Fruit fly (Drosophila melanogaster): ENCODE measurements around the gene CG33689.

CG33689 gene

dm6 chr3L:16175628-16176263, 24.3 kb upstream of the CG33689 start:
- no peak for TF ChIP-seq CTCF (optimal IDR thresholded peaks at IDR 0.05)
- no peak for TF ChIP-seq CG8478 (optimal IDR thresholded peaks at IDR 0.05)

- TF ChIP-seq CTCF (optimal IDR thresholded peaks at IDR 0.05), result no peak
- TF ChIP-seq CG8478 (optimal IDR thresholded peaks at IDR 0.05), result no peak
These were observed 23.5 kb upstream of the CG33689 start for dm6 chr3L:16176492-16176891.

dm6 chr3L:16177309-16177708, 22.7 kb upstream of the CG33689 start:
- TF ChIP-seq CG8478 (optimal IDR thresholded peaks at IDR 0.05) (no peak), CTCF (optimal IDR thresholded peaks at IDR 0.05) (no peak)

dm6 chr3L:16177751-16178150, 22.3 kb upstream of the CG33689 start:
- no peak for TF ChIP-seq CG8478 (optimal IDR thresholded peaks at IDR 0.05)
- no peak for TF ChIP-seq CTCF (optimal IDR thresholded peaks at IDR 0.05)

- TF ChIP-seq CG8478 (optimal IDR thresholded peaks at IDR 0.05) (no peak), CTCF (optimal IDR thresholded peaks at IDR 0.05) (no peak)
These were observed 21.6 kb upstream of the CG33689 start for dm6 chr3L:16178433-16178832.

- TF ChIP-seq CG8478 (optimal IDR thresholded peaks at IDR 0.05) (no peak), CTCF (optimal IDR thresholded peaks at IDR 0.05) (no peak)
These were observed 18.6 kb upstream of the CG33689 start for dm6 chr3L:16181330-16181830.

- TF ChIP-seq CTCF (optimal IDR thresholded peaks at IDR 0.05), result no peak
These were observed 17.2 kb upstream of the CG33689 start for dm6 chr3L:16182633-16183462.

- TF ChIP-seq CTCF (optimal IDR thresholded peaks at IDR 0.05), result no peak
- TF ChIP-seq CG8478 (optimal IDR thresholded peaks at IDR 0.05), result no peak
These were observed 16.5 kb upstream of the CG33689 start for dm6 chr3L:16183493-16183892.

- TF ChIP-seq CG8478 (optimal IDR thresholded peaks at IDR 0.05) (no peak), CTCF (optimal IDR thresholded peaks at IDR 0.05) (no peak)
These were observed 10.7 kb upstream of the CG33689 start for dm6 chr3L:16189058-16189924.

- TF ChIP-seq CG8478 (optimal IDR thresholded peaks at IDR 0.05) (no peak), CTCF (optimal IDR thresholded peaks at IDR 0.05) (no peak)
These were observed 10.2 kb upstream of the CG33689 start for dm6 chr3L:16189925-16190231.

- TF ChIP-seq CG8478 (optimal IDR thresholded peaks at IDR 0.05), result no peak
- TF ChIP-seq CTCF (optimal IDR thresholded peaks at IDR 0.05), result no peak
These were observed 9.1 kb upstream of the CG33689 start for dm6 chr3L:16190885-16191284.

- TF ChIP-seq CG8478 (optimal IDR thresholded peaks at IDR 0.05) (no peak), CTCF (optimal IDR thresholded peaks at IDR 0.05) (no peak)
These were observed 7.3 kb upstream of the CG33689 start for dm6 chr3L:16192561-16193355.

dm6 chr3L:16193851-16194709, 5.9 kb upstream of the CG33689 start:
- TF ChIP-seq CTCF (optimal IDR thresholded peaks at IDR 0.05) (no peak), CG8478 (optimal IDR thresholded peaks at IDR 0.05) (no peak)

- TF ChIP-seq CTCF (optimal IDR thresholded peaks at IDR 0.05) (no peak), CG8478 (optimal IDR thresholded peaks at IDR 0.05) (no peak)
These were observed 4.5 kb upstream of the CG33689 start for dm6 chr3L:16195476-16195958.

All from S2 (cell line).